Worm (Caenorhabditis elegans): Measurements from ENCODE around the gene Y79H2A.3.

Y79H2A.3 gene

DNA sequence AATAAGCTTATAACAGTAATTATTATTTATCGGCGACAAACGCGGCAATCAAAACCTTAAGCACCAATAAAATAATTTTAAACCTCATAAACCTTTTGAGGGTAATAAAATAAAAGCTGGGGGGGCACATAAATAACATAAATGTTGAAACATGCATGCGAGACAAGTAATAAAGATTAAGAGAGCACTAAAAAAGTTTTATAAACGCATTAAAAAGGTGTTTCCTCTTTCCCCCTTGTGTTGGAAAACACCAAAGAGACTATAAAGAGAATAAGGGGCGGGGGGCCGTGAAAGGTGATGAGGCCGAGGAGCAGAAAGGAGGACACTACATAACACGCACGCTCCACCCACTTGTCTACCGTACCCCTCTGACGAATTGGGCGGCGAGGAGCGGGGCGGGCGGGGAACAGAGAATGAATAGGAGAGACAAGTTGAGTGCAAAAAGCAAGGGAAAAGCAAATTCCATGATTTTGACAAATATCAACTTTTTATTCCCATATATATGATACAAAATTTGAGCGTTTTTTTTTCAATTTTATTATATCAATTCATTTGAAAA, 32.7 kb upstream of the Y79H2A.3 start:
- no peak for TF ChIP-seq dmd-8 (GFP tag; IDR thresholded peaks at IDR 0.05)
- no peak for TF ChIP-seq madf-9 (GFP tag; conservative IDR thresholded peaks at IDR 0.05)
- TF ChIP-seq spr-1 (tag; optimal IDR thresholded peaks at IDR 0.05): no peak
- TF ChIP-seq aha-1 (tag): peak; percentile 7
- TF ChIP-seq hif-1 (tag; optimal IDR thresholded peaks at IDR 0.05): no peak
- TF ChIP-seq nhr-102 (tag; optimal IDR thresholded peaks at IDR 0.05): no peak
- TF ChIP-seq ceh-20 (GFP tag; IDR thresholded peaks at IDR 0.05): peak; percentile 87
- TF ChIP-seq ztf-7 (tag; optimal IDR thresholded peaks at IDR 0.05): no peak
- TF ChIP-seq Y5F2A.4 (GFP tag; optimal IDR thresholded peaks at IDR 0.05): no peak
- TF ChIP-seq dve-1 (tag; optimal IDR thresholded peaks at IDR 0.05; ENCODE audit: insufficient read depth): peak; percentile 18
- peak; percentile 6 for TF ChIP-seq nhr-28 (tag; optimal IDR thresholded peaks at IDR 0.05)
- peak in 1 of 2 experiments; percentile 67 for TF ChIP-seq lsy-2 (tag; optimal IDR thresholded peaks at IDR 0.05)
- TF ChIP-seq set-16 (GFP tag; IDR thresholded peaks at IDR 0.05): peak; percentile 27; the same call in 1 of the 2 replicates
- TF ChIP-seq lin-38 (GFP tag; IDR thresholded peaks at IDR 0.05): no peak
- peak; percentile 100 for TF ChIP-seq php-3 (GFP tag; IDR thresholded peaks at IDR 0.05)
- no peak for TF ChIP-seq mxl-3 (GFP tag; optimal IDR thresholded peaks at IDR 0.05)
- TF ChIP-seq daf-16 (GFP tag; optimal IDR thresholded peaks at IDR 0.05): no peak
- TF ChIP-seq daf-16 (tag; optimal IDR thresholded peaks at IDR 0.05): peak; percentile 52
- peak; percentile 29 for TF ChIP-seq dmd-6 (GFP tag; IDR thresholded peaks at IDR 0.05)
- TF ChIP-seq ceh-62 (tag; optimal IDR thresholded peaks at IDR 0.05): no peak
- TF ChIP-seq ceh-32 (tag; optimal IDR thresholded peaks at IDR 0.05; ENCODE audit: poor library complexity): no peak
- peak; percentile 83; the same call in 1 of the 2 replicates for TF ChIP-seq tra-1 (GFP tag; IDR thresholded peaks at IDR 0.05)
- TF ChIP-seq dpl-1 (GFP tag; optimal IDR thresholded peaks at IDR 0.05): no peak
- no peak for TF ChIP-seq ceh-28 (tag; optimal IDR thresholded peaks at IDR 0.05)
- TF ChIP-seq daf-19 (GFP tag; conservative IDR thresholded peaks at IDR 0.05): no peak

ce11 chrIII:12084216-12084615, 32.1 kb upstream of the Y79H2A.3 start, which contains the start of gene nob-1:
TSS of gene nob-1 (minus strand) at chrIII:12084316.
- TF ChIP-seq vab-7 (GFP tag; IDR thresholded peaks at IDR 0.05): no peak
- peak; percentile 10 for TF ChIP-seq aha-1 (tag)

DNA sequence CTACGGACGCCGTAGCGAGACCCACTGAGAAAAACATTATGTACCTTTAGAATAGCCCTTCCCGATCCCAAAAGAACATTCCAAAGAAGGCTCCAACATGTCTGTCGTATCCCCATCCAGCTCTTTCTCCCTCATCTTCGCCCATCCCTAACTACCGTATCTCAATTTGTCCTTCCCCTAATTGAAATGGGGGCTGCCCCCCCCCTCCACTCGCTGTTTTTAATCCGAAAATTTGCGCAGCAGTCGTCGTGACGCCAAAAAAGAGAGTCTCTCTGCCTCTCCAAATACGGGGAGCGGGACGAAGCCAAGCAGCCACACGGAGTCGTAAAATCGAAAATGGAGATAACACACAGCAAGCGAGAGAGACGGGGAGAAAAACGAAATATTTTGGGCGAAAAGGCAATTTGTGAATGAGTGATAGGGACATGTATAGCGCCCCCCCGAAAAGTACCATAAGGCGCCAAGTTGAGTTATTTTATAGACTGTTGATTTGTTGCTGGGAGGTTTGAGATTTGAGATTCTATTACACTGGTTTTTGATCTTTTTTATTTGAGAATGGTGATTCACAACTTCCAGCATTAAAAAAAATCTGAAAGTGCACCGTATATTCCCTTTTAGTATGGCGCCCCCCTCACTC, 30.0 kb upstream of the Y79H2A.3 start:
- no peak for TF ChIP-seq dmd-6 (GFP tag; IDR thresholded peaks at IDR 0.05)
- TF ChIP-seq hlh-30 (tag; optimal IDR thresholded peaks at IDR 0.05; ENCODE audit: insufficient read depth): no peak
- no peak for TF ChIP-seq mdl-1 (tag; optimal IDR thresholded peaks at IDR 0.05)
- TF ChIP-seq T20F7.1 (GFP tag; optimal IDR thresholded peaks at IDR 0.05): no peak
- no peak for TF ChIP-seq daf-19 (GFP tag; conservative IDR thresholded peaks at IDR 0.05)
- TF ChIP-seq zag-1 (tag; optimal IDR thresholded peaks at IDR 0.05): no peak
- TF ChIP-seq zfp-3 (GFP tag; conservative IDR thresholded peaks at IDR 0.05): 0 out of 2 replicates have a peak, but pooled peaks have one; percentile 24
- TF ChIP-seq zip-2 (tag; optimal IDR thresholded peaks at IDR 0.05): no peak
- peak; percentile 82 for TF ChIP-seq php-3 (GFP tag; IDR thresholded peaks at IDR 0.05)
- TF ChIP-seq ztf-11 (tag; optimal IDR thresholded peaks at IDR 0.05): no peak
- no peak for TF ChIP-seq duxl-1 (tag; optimal IDR thresholded peaks at IDR 0.05; ENCODE audit: poor library complexity)
- no peak for TF ChIP-seq arid-1 (GFP tag; conservative IDR thresholded peaks at IDR 0.05)
- TF ChIP-seq pqm-1 (tag; optimal IDR thresholded peaks at IDR 0.05): no peak
- peak; percentile 22 for TF ChIP-seq dve-1 (tag; optimal IDR thresholded peaks at IDR 0.05; ENCODE audit: insufficient read depth)
- TF ChIP-seq spr-3 (GFP tag; optimal IDR thresholded peaks at IDR 0.05): no peak
- TF ChIP-seq set-16 (GFP tag; IDR thresholded peaks at IDR 0.05): peak; percentile 31
- TF ChIP-seq ZK546.5 (tag; optimal IDR thresholded peaks at IDR 0.05): no peak
- TF ChIP-seq mdt-29 (GFP tag; IDR thresholded peaks at IDR 0.05): no peak
- no peak for TF ChIP-seq ztf-7 (tag; optimal IDR thresholded peaks at IDR 0.05)
- no peak for TF ChIP-seq lir-3 (tag; optimal IDR thresholded peaks at IDR 0.05)
- TF ChIP-seq lin-13 (GFP tag; optimal IDR thresholded peaks at IDR 0.05): no peak
- TF ChIP-seq jun-1 (tag; optimal IDR thresholded peaks at IDR 0.05): no peak
- no peak for TF ChIP-seq nhr-111 (GFP tag; optimal IDR thresholded peaks at IDR 0.05)
- no peak for TF ChIP-seq F37D6.2 (tag; optimal IDR thresholded peaks at IDR 0.05)
- no peak for TF ChIP-seq daf-8 (GFP tag; IDR thresholded peaks at IDR 0.05)
- TF ChIP-seq sdz-12 (GFP tag; optimal IDR thresholded peaks at IDR 0.05): no peak
- no peak for TF ChIP-seq T26A8.4 (GFP tag; IDR thresholded peaks at IDR 0.05)
